Worm (Caenorhabditis elegans): ENCODE measurements around the gene nuc-1.

ce11 chrX:9565881-9566280, 26.2 kb downstream of the nuc-1 start, which contains the start of gene moc-5:
- no peak for TF ChIP-seq fkh-10 (GFP tag; optimal IDR thresholded peaks at IDR 0.05)
- no peak for TF ChIP-seq skn-1 (tag; optimal IDR thresholded peaks at IDR 0.05)
- TF ChIP-seq zag-1 (tag; optimal IDR thresholded peaks at IDR 0.05): no peak
- TF ChIP-seq unc-86 (tag; optimal IDR thresholded peaks at IDR 0.05): no peak
- no peak for TF ChIP-seq ceh-8 (GFP tag; optimal IDR thresholded peaks at IDR 0.05)
- no peak for TF ChIP-seq elt-3 (tag; optimal IDR thresholded peaks at IDR 0.05)
- TF ChIP-seq lin-15B (tag; optimal IDR thresholded peaks at IDR 0.05): no peak
